Worm (Caenorhabditis elegans) whole organism, early embryonic: ENCODE results near the gene clec-145.

Source experiments
- B0310.2 ChIP-seq: sonication (generic microtip); optimal IDR thresholded peaks from 2 replicates; lab custom pipeline; 2016; ENCODE audit warnings: mild to moderate bottlenecking, missing genetic modification characterization, missing compliant biosample characterization
- F13C5.2 ChIP-seq: sonication (generic microtip); optimal IDR thresholded peaks from 2 replicates; lab custom pipeline; 2017; ENCODE audit warnings: mild to moderate bottlenecking, missing genetic modification characterization, inconsistent platforms, missing compliant biosample characterization
- aly-1 ChIP-seq: sonication (generic microtip); optimal IDR thresholded peaks from 2 replicates; lab custom pipeline; 2016; ENCODE audit warnings: missing genetic modification characterization, missing compliant biosample characterization
- ama-1 ChIP-seq: fragments of 150-350 bp; optimal IDR thresholded peaks from 2 replicates; lab custom pipeline; 2014
- ceh-13 ChIP-seq: fragments of 200-800 bp; sonication (Bioruptor generic); optimal IDR thresholded peaks from 2 replicates; lab custom pipeline; 2018; ENCODE audit warnings: mild to moderate bottlenecking, missing genetic modification characterization, missing compliant biosample characterization
- ceh-36 ChIP-seq: sonication (generic microtip); optimal IDR thresholded peaks from 2 replicates; lab custom pipeline; 2016; ENCODE audit warnings: missing genetic modification characterization, inconsistent platforms, missing compliant biosample characterization
- ets-7 ChIP-seq: sonication (generic microtip); optimal IDR thresholded peaks from 2 replicates; lab custom pipeline; 2016; ENCODE audit warnings: missing genotype, missing genetic modification characterization, missing compliant biosample characterization
- flt-1 ChIP-seq: fragments of 200-800 bp; sonication (Bioruptor generic); IDR thresholded peaks from 2 replicates; pipeline ENCODE4 v1.3.6; 2022; ENCODE audit warnings: missing genetic modification characterization, missing compliant biosample characterization
- hmg-4 ChIP-seq: fragments of 200-800 bp; sonication (Bioruptor generic); optimal IDR thresholded peaks from 2 replicates; lab custom pipeline; 2018; ENCODE audit warnings: mild to moderate bottlenecking, missing genetic modification characterization, missing compliant biosample characterization
- hnd-1 ChIP-seq: sonication (generic microtip); optimal IDR thresholded peaks from 2 replicates; lab custom pipeline; 2016; ENCODE audit warnings: missing genetic modification characterization, missing compliant biosample characterization
- pes-1 ChIP-seq: fragments of 200-800 bp; sonication (Bioruptor generic); IDR thresholded peaks from 2 replicates; pipeline ENCODE4 v1.3.6; 2022; ENCODE audit warnings: missing genetic modification reagents, missing genetic modification characterization, missing compliant biosample characterization
- scrt-1 ChIP-seq: fragments of 200-800 bp; sonication (Bioruptor generic); IDR thresholded peaks from 2 replicates; pipeline ENCODE4 v1.3.6; 2022; ENCODE audit warnings: missing genetic modification characterization, missing compliant biosample characterization
- sea-1 ChIP-seq: fragments of 200-800 bp; sonication (Bioruptor generic); conservative IDR thresholded peaks from 2 replicates; pipeline ENCODE4 v1.3.6; 2022; ENCODE audit warnings: missing genetic modification characterization, missing compliant biosample characterization
- tbx-11 ChIP-seq: fragments of 200-800 bp; sonication (Bioruptor generic); IDR thresholded peaks from 2 replicates; pipeline ENCODE4 v1.3.6; 2022; ENCODE audit warnings: missing genetic modification characterization, missing compliant biosample characterization
- tbx-37 ChIP-seq: fragments of 200-800 bp; sonication (Bioruptor generic); conservative IDR thresholded peaks from 2 replicates; pipeline ENCODE4 v1.3.6; 2022; ENCODE audit warnings: missing genetic modification reagents, missing genetic modification characterization, missing compliant biosample characterization
- tra-4 ChIP-seq: sonication (generic microtip); optimal IDR thresholded peaks from 2 replicates; lab custom pipeline; 2017; ENCODE audit warnings: missing genetic modification characterization, missing compliant biosample characterization

Gene clec-145

ce11 chrII:13560553-13560952, 29.8 kb downstream of the clec-145 start:
- TF ChIP-seq F13C5.2 (tag; lab: Kevin White, UChicago) (no peak), hnd-1 (tag; lab: Kevin White, UChicago) (no peak), ets-7 (tag; lab: Kevin White, UChicago) (no peak), aly-1 (no peak), sea-1 (GFP tag; lab: Robert Waterston, UW) (no peak), pes-1 (GFP tag; lab: Robert Waterston, UW) (no peak), flt-1 (GFP tag; lab: Robert Waterston, UW) (no peak), tbx-37 (no peak), B0310.2 (tag; lab: Kevin White, UChicago) (no peak), ceh-36 (tag; lab: Kevin White, UChicago) (no peak), scrt-1 (GFP tag; lab: Robert Waterston, UW) (no peak)

- TF ChIP-seq ama-1 (lab: Kevin White, UChicago) (no peak), aly-1 (no peak), pes-1 (GFP tag; lab: Robert Waterston, UW) (no peak), F13C5.2 (tag; lab: Kevin White, UChicago) (no peak), ceh-13 (GFP tag; lab: Kevin White, UChicago) (no peak), tbx-37 (no peak), hnd-1 (tag; lab: Kevin White, UChicago) (no peak), sea-1 (GFP tag; lab: Robert Waterston, UW) (no peak), scrt-1 (GFP tag; lab: Robert Waterston, UW) (no peak), hmg-4 (GFP tag; lab: Kevin White, UChicago) (no peak), tra-4 (tag; lab: Kevin White, UChicago) (no peak), B0310.2 (tag; lab: Kevin White, UChicago) (no peak), ceh-36 (tag; lab: Kevin White, UChicago) (no peak)
These were observed 42.8 kb downstream of the clec-145 start, which contains the start of gene ddl-2 for ce11 chrII:13547545-13547944. ddl-2 (minus strand) TSS chrII:13547645.

DNA sequence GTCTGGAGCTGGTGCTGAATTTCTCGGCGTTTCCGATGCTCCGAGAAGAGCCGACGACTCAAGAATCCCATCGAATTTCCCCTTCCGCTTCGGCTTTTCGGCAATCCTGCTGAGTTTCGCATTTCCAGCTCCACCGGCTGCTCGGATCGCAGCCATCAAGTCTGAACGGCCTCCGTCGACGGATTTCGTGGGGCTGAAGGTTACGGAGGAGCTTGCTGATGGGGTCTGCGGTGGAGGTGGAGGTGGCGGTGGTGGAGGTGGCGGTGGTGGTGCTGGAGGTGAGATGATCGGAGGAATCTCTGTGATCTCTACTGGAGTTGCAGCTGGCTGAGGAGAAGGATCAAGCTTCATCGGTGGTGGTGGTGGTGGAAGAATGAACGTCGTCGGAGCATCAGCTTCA, 47.4 kb downstream of the clec-145 start:
- TF ChIP-seq ceh-13 (GFP tag; lab: Kevin White, UChicago), result no peak
- TF ChIP-seq sea-1 (GFP tag; lab: Robert Waterston, UW), result no peak
- TF ChIP-seq pes-1 (GFP tag; lab: Robert Waterston, UW), result no peak
- TF ChIP-seq F13C5.2 (tag; lab: Kevin White, UChicago), result no peak
- no peak for TF ChIP-seq tbx-11 (GFP tag; lab: Robert Waterston, UW)
- TF ChIP-seq ceh-36 (tag; lab: Kevin White, UChicago), result no peak
- TF ChIP-seq ets-7 (tag; lab: Kevin White, UChicago), result no peak
- no peak for TF ChIP-seq tra-4 (tag; lab: Kevin White, UChicago)
- TF ChIP-seq ama-1 (lab: Kevin White, UChicago), result no peak

ce11 chrII:13540956-13541355, 49.4 kb downstream of the clec-145 start, which contains the start of the genes noa-1 and Y48E1B.17:
noa-1 (minus strand) TSS chrII:13541056.
Y48E1B.17 (minus strand) TSS chrII:13541084.
- TF ChIP-seq tbx-11 (GFP tag; lab: Robert Waterston, UW), result no peak
- TF ChIP-seq ceh-13 (GFP tag; lab: Kevin White, UChicago), result no peak
- TF ChIP-seq hnd-1 (tag; lab: Kevin White, UChicago), result no peak
- no peak for TF ChIP-seq aly-1
- TF ChIP-seq ets-7 (tag; lab: Kevin White, UChicago), result no peak
- no peak for TF ChIP-seq ceh-36 (tag; lab: Kevin White, UChicago)
- TF ChIP-seq pes-1 (GFP tag; lab: Robert Waterston, UW), result no peak
- TF ChIP-seq F13C5.2 (tag; lab: Kevin White, UChicago), result no peak
- no peak for TF ChIP-seq flt-1 (GFP tag; lab: Robert Waterston, UW)
- TF ChIP-seq scrt-1 (GFP tag; lab: Robert Waterston, UW), result no peak
- no peak for TF ChIP-seq tra-4 (tag; lab: Kevin White, UChicago)
- TF ChIP-seq hmg-4 (GFP tag; lab: Kevin White, UChicago), result no peak
